Worm (Caenorhabditis elegans) whole organism, young adult: Measurements from ENCODE around the gene srx-114.

Experiments used
- B0336.3 ChIP-seq: fragments of 200-800 bp; sonication (Bioruptor generic); IDR thresholded peaks from 2 replicates; pipeline ENCODE4 v1.3.6; 2022; ENCODE audit warnings: missing genetic modification characterization, missing compliant biosample characterization
- C06A6.2 ChIP-seq: fragments of 200-800 bp; sonication (Bioruptor generic); conservative IDR thresholded peaks from 2 replicates; pipeline ENCODE4 v1.3.6; 2022; ENCODE audit warnings: missing genetic modification characterization, missing compliant biosample characterization
- F10E7.11 ChIP-seq: sonication (generic microtip); optimal IDR thresholded peaks from 2 replicates; lab custom pipeline; 2017; ENCODE audit warnings: mild to moderate bottlenecking, missing genetic modification characterization, moderate library complexity, missing compliant biosample characterization
- F33H1.4 ChIP-seq: fragments of 200-800 bp; sonication (Bioruptor generic); IDR thresholded peaks from 2 replicates; pipeline ENCODE4 v1.3.6; 2022; ENCODE audit warnings: missing genetic modification reagents, missing genetic modification characterization, missing compliant biosample characterization
- F37B4.10 ChIP-seq: fragments of 200-800 bp; sonication (Bioruptor generic); IDR thresholded peaks from 2 replicates; pipeline ENCODE4 v1.3.6; 2022; ENCODE audit warnings: missing genetic modification characterization, missing compliant biosample characterization
- F39B2.1 ChIP-seq: fragments of 200-800 bp; sonication (Bioruptor generic); IDR thresholded peaks from 2 replicates; pipeline ENCODE4 v1.3.6; 2022; ENCODE audit warnings: missing genetic modification reagents, missing genetic modification characterization, missing compliant biosample characterization
- F55B11.4 ChIP-seq: sonication (generic microtip); optimal IDR thresholded peaks from 2 replicates; lab custom pipeline; 2016; ENCODE audit warnings: missing compliant biosample characterization, missing genetic modification characterization, borderline replicate concordance; ENCODE audit not compliant: insufficient read depth
- K11D2.4 ChIP-seq: fragments of 200-800 bp; sonication (Bioruptor generic); IDR thresholded peaks from 2 replicates; pipeline ENCODE4 v1.3.6; 2022; ENCODE audit warnings: missing genetic modification reagents, missing genetic modification characterization, missing compliant biosample characterization
- Y56A3A.18 ChIP-seq: fragments of 200-800 bp; sonication (Bioruptor generic); IDR thresholded peaks from 2 replicates; pipeline ENCODE4 v1.3.6; 2022; ENCODE audit warnings: missing genetic modification reagents, missing genetic modification characterization, missing compliant biosample characterization
- ama-1 ChIP-seq, 3 experiments: fragments of 150-350 bp in 1 of 3; sonication (generic microtip) in 2 of 3; optimal IDR thresholded peaks; 2 replicates each; lab custom pipeline; 2014 to 2018; ENCODE audit warnings: missing biosample characterization in 2 of 3, missing genetic modification characterization in 2 of 3, missing genetic modification reagents in 2 of 3
- atf-7 ChIP-seq: sonication (generic microtip); optimal IDR thresholded peaks from 2 replicates; lab custom pipeline; 2017; ENCODE audit warnings: mild to moderate bottlenecking, missing genetic modification characterization, missing compliant biosample characterization
- attf-5 ChIP-seq: fragments of 200-800 bp; sonication (Bioruptor generic); optimal IDR thresholded peaks from 2 replicates; lab custom pipeline; 2018; ENCODE audit warnings: mild to moderate bottlenecking, missing genetic modification characterization, missing compliant biosample characterization
- bed-1 ChIP-seq: fragments of 200-800 bp; sonication (Bioruptor generic); IDR thresholded peaks from 2 replicates; pipeline ENCODE4 v1.3.6; 2022; ENCODE audit warnings: missing genetic modification reagents, missing genetic modification characterization, missing compliant biosample characterization
- cebp-1 ChIP-seq, 2 experiments: fragments of 200-800 bp in 1 of 2; sonication (Bioruptor generic) in 1 of 2; sonication (generic microtip) in 1 of 2; IDR thresholded peaks in 1 of 2; optimal IDR thresholded peaks in 1 of 2; 2 replicates each; pipeline versions ENCODE4 v1.3.6 to Lab custom; 2017 to 2022; ENCODE audit warnings: missing compliant biosample characterization in 2 of 2, missing genetic modification characterization in 2 of 2, mild to moderate bottlenecking in 1 of 2, missing genetic modification reagents in 1 of 2, moderate library complexity in 1 of 2
- ceh-27 ChIP-seq: fragments of 200-800 bp; sonication (Bioruptor generic); optimal IDR thresholded peaks from 2 replicates; lab custom pipeline; 2018; ENCODE audit warnings: mild to moderate bottlenecking, missing genetic modification characterization, moderate library complexity, missing compliant biosample characterization
- ceh-91 ChIP-seq: fragments of 200-800 bp; sonication (Bioruptor generic); IDR thresholded peaks from 2 replicates; pipeline ENCODE4 v1.3.6; 2022; ENCODE audit warnings: missing genetic modification reagents, missing genetic modification characterization, missing compliant biosample characterization
- dox-1 ChIP-seq: fragments of 200-800 bp; sonication (Bioruptor generic); IDR thresholded peaks from 2 replicates; pipeline ENCODE4 v1.3.6; 2022; ENCODE audit warnings: missing genetic modification reagents, missing genetic modification characterization, missing compliant biosample characterization
- egl-44 ChIP-seq: fragments of 200-800 bp; sonication (Bioruptor generic); IDR thresholded peaks from 2 replicates; pipeline ENCODE4 v1.3.6; 2022; ENCODE audit warnings: missing genetic modification reagents, missing genetic modification characterization, missing compliant biosample characterization
- egrh-3 ChIP-seq: fragments of 200-800 bp; sonication (Bioruptor generic); IDR thresholded peaks from 2 replicates; pipeline ENCODE4 v1.3.6; 2022; ENCODE audit warnings: missing genetic modification reagents, missing genetic modification characterization, missing compliant biosample characterization
- fkh-3 ChIP-seq: sonication (generic microtip); optimal IDR thresholded peaks from 2 replicates; lab custom pipeline; 2016; ENCODE audit warnings: mild to moderate bottlenecking, missing genetic modification characterization, missing compliant biosample characterization
- gei-17 ChIP-seq: fragments of 200-800 bp; sonication (Bioruptor generic); optimal IDR thresholded peaks from 2 replicates; lab custom pipeline; 2018; ENCODE audit warnings: mild to moderate bottlenecking, missing genetic modification characterization, missing compliant biosample characterization
- hlh-12 ChIP-seq: sonication (generic microtip); optimal IDR thresholded peaks from 2 replicates; lab custom pipeline; 2016; ENCODE audit warnings: missing genetic modification characterization, missing compliant biosample characterization
- hmg-1.2 ChIP-seq: fragments of 200-800 bp; sonication (Bioruptor generic); IDR thresholded peaks from 2 replicates; pipeline ENCODE4 v1.3.6; 2022; ENCODE audit warnings: missing genetic modification reagents, missing genetic modification characterization, missing compliant biosample characterization
- hsf-1 ChIP-seq: fragments of 200-800 bp; sonication (Bioruptor generic); IDR thresholded peaks from 2 replicates; pipeline ENCODE4 v1.3.6; 2022; ENCODE audit warnings: missing genetic modification reagents, missing genetic modification characterization, missing compliant biosample characterization
- let-607 ChIP-seq, 2 experiments: fragments of 200-800 bp in 1 of 2; sonication (Bioruptor generic) in 1 of 2; sonication (generic microtip) in 1 of 2; optimal IDR thresholded peaks; 2 replicates each; lab custom pipeline; 2016 to 2018; ENCODE audit warnings: mild to moderate bottlenecking in 2 of 2, missing compliant biosample characterization in 2 of 2, missing genetic modification characterization in 2 of 2, moderate library complexity in 2 of 2, missing genotype in 1 of 2
- lin-26 ChIP-seq: fragments of 200-800 bp; sonication (Bioruptor generic); IDR thresholded peaks from 2 replicates; pipeline ENCODE4 v1.3.6; 2022; ENCODE audit warnings: missing genetic modification reagents, missing genetic modification characterization, missing compliant biosample characterization
- lin-35 ChIP-seq, 3 experiments: fragments of 150-350 bp in 2 of 3; sonication (generic microtip) in 1 of 3; optimal IDR thresholded peaks; 2 replicates each; lab custom pipeline; 2014 to 2018; ENCODE audit warnings: missing biosample characterization in 3 of 3, missing genetic modification characterization in 3 of 3, missing genetic modification reagents in 3 of 3
- lin-40 ChIP-seq: sonication (generic microtip); optimal IDR thresholded peaks from 2 replicates; lab custom pipeline; 2016; ENCODE audit warnings: missing genetic modification characterization, mild to moderate bottlenecking, missing compliant biosample characterization, missing genotype, missing genetic modification reagents
- lin-54 ChIP-seq: fragments of 200-800 bp; sonication (Bioruptor generic); optimal IDR thresholded peaks from 2 replicates; lab custom pipeline; 2018; ENCODE audit warnings: mild to moderate bottlenecking, missing genetic modification characterization, missing compliant biosample characterization
- lir-1 ChIP-seq: fragments of 200-800 bp; sonication (Bioruptor generic); conservative IDR thresholded peaks from 2 replicates; pipeline ENCODE4 v1.3.6; 2022; ENCODE audit warnings: missing genetic modification reagents, missing genetic modification characterization, missing compliant biosample characterization
- lsy-27 ChIP-seq: sonication (generic microtip); optimal IDR thresholded peaks from 2 replicates; lab custom pipeline; 2017; ENCODE audit warnings: missing genetic modification characterization, mild to moderate bottlenecking, missing compliant biosample characterization, antibody characterized with exemption, missing genotype, borderline replicate concordance; ENCODE audit not compliant: insufficient read depth
- madf-8 ChIP-seq: fragments of 200-800 bp; sonication (Bioruptor generic); conservative IDR thresholded peaks from 2 replicates; pipeline ENCODE4 v1.3.6; 2022; ENCODE audit warnings: missing genetic modification reagents, missing genetic modification characterization, missing compliant biosample characterization
- mel-28 ChIP-seq: sonication (generic microtip); optimal IDR thresholded peaks from 2 replicates; lab custom pipeline; 2016; ENCODE audit warnings: borderline replicate concordance, mild to moderate bottlenecking, missing genetic modification characterization, missing compliant biosample characterization
- nfyb-1 ChIP-seq: fragments of 200-800 bp; sonication (Bioruptor generic); IDR thresholded peaks from 2 replicates; pipeline ENCODE4 v1.3.6; 2022; ENCODE audit warnings: missing genetic modification reagents, missing genetic modification characterization, missing compliant biosample characterization
- nhr-120 ChIP-seq: fragments of 200-800 bp; sonication (Bioruptor generic); IDR thresholded peaks from 2 replicates; pipeline ENCODE4 v1.3.6; 2022; ENCODE audit warnings: missing genetic modification characterization, missing compliant biosample characterization
- nhr-90 ChIP-seq: sonication (generic microtip); optimal IDR thresholded peaks from 2 replicates; lab custom pipeline; 2016; ENCODE audit warnings: missing genotype, mild to moderate bottlenecking, missing genetic modification characterization, missing compliant biosample characterization
- pha-4 ChIP-seq: fragments of 150-350 bp; sonication (generic microtip); optimal IDR thresholded peaks from 2 replicates; lab custom pipeline; 2014; ENCODE audit warnings: missing biosample characterization, missing genetic modification reagents, missing genetic modification characterization
- rcor-1 ChIP-seq: fragments of 200-800 bp; sonication (Bioruptor generic); IDR thresholded peaks from 2 replicates; pipeline ENCODE4 v1.3.6; 2022; ENCODE audit warnings: missing genetic modification reagents, missing genetic modification characterization, missing compliant biosample characterization
- repo-1 ChIP-seq: sonication (generic microtip); optimal IDR thresholded peaks from 2 replicates; lab custom pipeline; 2017; ENCODE audit warnings: mild to moderate bottlenecking, missing genetic modification characterization, missing compliant biosample characterization
- somi-1 ChIP-seq: fragments of 200-800 bp; sonication (Bioruptor generic); optimal IDR thresholded peaks from 2 replicates; lab custom pipeline; 2018; ENCODE audit warnings: mild to moderate bottlenecking, missing genetic modification characterization, missing compliant biosample characterization
- sptf-2 ChIP-seq: fragments of 200-800 bp; sonication (Bioruptor generic); optimal IDR thresholded peaks from 2 replicates; lab custom pipeline; 2018; ENCODE audit warnings: mild to moderate bottlenecking, missing genetic modification characterization, missing compliant biosample characterization
- tbx-9 ChIP-seq: sonication (generic microtip); optimal IDR thresholded peaks from 2 replicates; lab custom pipeline; 2016; ENCODE audit warnings: borderline replicate concordance, missing genetic modification characterization, inconsistent platforms, missing compliant biosample characterization
- tlf-1 ChIP-seq: fragments of 200-800 bp; sonication (Bioruptor generic); optimal IDR thresholded peaks from 2 replicates; lab custom pipeline; 2018; ENCODE audit warnings: mild to moderate bottlenecking, missing genetic modification characterization, missing compliant biosample characterization
- unc-130 ChIP-seq: sonication (generic microtip); optimal IDR thresholded peaks from 2 replicates; lab custom pipeline; 2016; ENCODE audit warnings: missing genetic modification reagents, missing genetic modification characterization, missing compliant biosample characterization
- unc-62 ChIP-seq: fragments of 150-350 bp; optimal IDR thresholded peaks from 2 replicates; lab custom pipeline; 2014; ENCODE audit warnings: missing biosample characterization, missing genetic modification reagents, missing genetic modification characterization
- xnd-1 ChIP-seq: sonication (generic microtip); optimal IDR thresholded peaks from 2 replicates; lab custom pipeline; 2016; ENCODE audit warnings: missing genotype, missing genetic modification reagents, missing genetic modification characterization, missing compliant biosample characterization
- ztf-28 ChIP-seq: fragments of 200-800 bp; sonication (Bioruptor generic); IDR thresholded peaks from 2 replicates; pipeline ENCODE4 v1.3.6; 2022; ENCODE audit warnings: missing genetic modification reagents, missing genetic modification characterization, missing compliant biosample characterization

Gene srx-114

ce11 chrII:5426054-5426453 lies 6.9 kb downstream of the srx-114 start:
- TF ChIP-seq lin-54 (peak; percentile 18), cebp-1 (GFP tag; IDR thresholded peaks at IDR 0.05; lab: Robert Waterston, UW) (no peak; the same call in 1 of the 2 replicates), cebp-1 (tag; optimal IDR thresholded peaks at IDR 0.05; lab: Kevin White, UChicago) (peak; percentile 65), ama-1 (optimal IDR thresholded peaks at IDR 0.05; lab: Kevin White, UChicago) (no peak), ama-1 (GFP tag; optimal IDR thresholded peaks at IDR 0.05; lab: Kevin White, UChicago) (no peak), egl-44 (GFP tag; lab: Robert Waterston, UW) (no peak), bed-1 (GFP tag; lab: Robert Waterston, UW) (no peak), gei-17 (GFP tag; lab: Kevin White, UChicago) (no peak), F10E7.11 (tag; lab: Kevin White, UChicago) (no peak), mel-28 (no peak), lin-26 (GFP tag; lab: Robert Waterston, UW) (peak; percentile 62; the same call in 1 of the 2 replicates), hlh-12 (tag; lab: Kevin White, UChicago) (no peak), F39B2.1 (no peak), somi-1 (GFP tag; lab: Kevin White, UChicago) (peak; percentile 6), fkh-3 (tag; lab: Kevin White, UChicago) (no peak), tlf-1 (no peak), unc-130 (GFP tag; lab: Kevin White, UChicago) (no peak), C06A6.2 (peak; percentile 26; the same call in 1 of the 2 replicates), K11D2.4 (GFP tag; lab: Robert Waterston, UW) (no peak), lir-1 (GFP tag; lab: Robert Waterston, UW) (no peak), hmg-1.2 (GFP tag; lab: Robert Waterston, UW) (no peak; the same call in 1 of the 2 replicates), nhr-120 (GFP tag; lab: Robert Waterston, UW) (no peak), ceh-91 (GFP tag; lab: Robert Waterston, UW) (no peak), rcor-1 (0 out of 2 replicates have a peak, but pooled peaks have one; percentile 47), lin-35 (GFP tag; optimal IDR thresholded peaks at IDR 0.05; lab: Kevin White, UChicago) (no peak), F33H1.4 (GFP tag; lab: Robert Waterston, UW) (no peak), nhr-90 (tag; lab: Kevin White, UChicago) (no peak), B0336.3 (GFP tag; lab: Robert Waterston, UW) (peak; percentile 65; the same call in 1 of the 2 replicates), F55B11.4 (tag; lab: Kevin White, UChicago) (no peak), F37B4.10 (GFP tag; lab: Robert Waterston, UW) (no peak), ztf-28 (GFP tag; lab: Robert Waterston, UW) (no peak), egrh-3 (0 out of 2 replicates have a peak, but pooled peaks have one; percentile 16), madf-8 (GFP tag; lab: Robert Waterston, UW) (no peak), sptf-2 (no peak), let-607 (tag; optimal IDR thresholded peaks at IDR 0.05; lab: Kevin White, UChicago) (peak in 1 of 2 experiments; percentile 32), hsf-1 (GFP tag; lab: Robert Waterston, UW) (no peak), dox-1 (peak; percentile 65), lsy-27 (tag; lab: Kevin White, UChicago) (no peak), unc-62 (GFP tag; lab: Kevin White, UChicago) (peak; percentile 43), attf-5 (GFP tag; lab: Kevin White, UChicago) (peak; percentile 74), nfyb-1 (GFP tag; lab: Robert Waterston, UW) (0 out of 2 replicates have a peak, but pooled peaks have one; percentile 59), ceh-27 (GFP tag; lab: Kevin White, UChicago) (peak; percentile 57), Y56A3A.18 (GFP tag; lab: Robert Waterston, UW) (no peak), atf-7 (tag; lab: Kevin White, UChicago) (peak; percentile 47), tbx-9 (no peak), pha-4 (tag; lab: Kevin White, UChicago) (peak; percentile 45), repo-1 (tag; lab: Kevin White, UChicago) (no peak), xnd-1 (tag; lab: Kevin White, UChicago) (no peak), lin-40 (peak; percentile 15)
